Worm (Caenorhabditis elegans) whole organism, L2 larva: ENCODE data around the gene ZK795.3.

Experiments
- F13H6.1 ChIP-seq: sonication (generic microtip); optimal IDR thresholded peaks from 2 replicates; lab custom pipeline; 2016; ENCODE audit warnings: missing genetic modification characterization, missing compliant biosample characterization
- R02D3.7 ChIP-seq: fragments of 150-350 bp; optimal IDR thresholded peaks from 2 replicates; lab custom pipeline; 2014; ENCODE audit warnings: missing biosample characterization, missing genetic modification characterization
- ZK546.5 ChIP-seq: sonication (generic microtip); optimal IDR thresholded peaks from 2 replicates; lab custom pipeline; 2017; ENCODE audit warnings: missing biosample characterization, missing genetic modification characterization
- alr-1 ChIP-seq: fragments of 150-350 bp; optimal IDR thresholded peaks from 2 replicates; lab custom pipeline; 2014; ENCODE audit warnings: missing biosample characterization, missing genetic modification characterization
- blmp-1 ChIP-seq: sonication (generic microtip); optimal IDR thresholded peaks from 2 replicates; lab custom pipeline; 2017; ENCODE audit warnings: missing genetic modification characterization, mild to moderate bottlenecking, missing compliant biosample characterization, antibody characterized with exemption, moderate library complexity; ENCODE audit not compliant: insufficient read depth
- ceh-16 ChIP-seq: fragments of 150-350 bp; optimal IDR thresholded peaks from 2 replicates; lab custom pipeline; 2014; ENCODE audit warnings: missing biosample characterization, missing genetic modification characterization
- ceh-82 ChIP-seq: fragments of 150-350 bp; optimal IDR thresholded peaks from 2 replicates; lab custom pipeline; 2014; ENCODE audit warnings: missing biosample characterization, missing genetic modification characterization
- crh-2 ChIP-seq: sonication (generic microtip); optimal IDR thresholded peaks from 2 replicates; lab custom pipeline; 2017; ENCODE audit warnings: missing biosample characterization, missing genetic modification characterization
- dmd-4 ChIP-seq: sonication (generic microtip); optimal IDR thresholded peaks from 2 replicates; lab custom pipeline; 2017; ENCODE audit warnings: missing biosample characterization, missing genetic modification characterization
- egl-27 ChIP-seq: sonication (generic microtip); optimal IDR thresholded peaks from 3 replicates; lab custom pipeline; 2017; ENCODE audit warnings: missing biosample characterization, missing genetic modification reagents, missing genetic modification characterization
- elt-3 ChIP-seq: sonication (generic microtip); optimal IDR thresholded peaks from 2 replicates; lab custom pipeline; 2017; ENCODE audit warnings: missing biosample characterization, missing genetic modification characterization
- fos-1 ChIP-seq: fragments of 150-350 bp; optimal IDR thresholded peaks from 2 replicates; lab custom pipeline; 2014; ENCODE audit warnings: missing biosample characterization, missing genetic modification characterization
- lin-11 ChIP-seq: fragments of 150-350 bp; sonication (generic microtip); optimal IDR thresholded peaks from 2 replicates; lab custom pipeline; 2014; ENCODE audit warnings: missing biosample characterization, missing genetic modification characterization, inconsistent platforms, mixed read lengths
- lin-13 ChIP-seq: fragments of 150-350 bp; optimal IDR thresholded peaks from 2 replicates; lab custom pipeline; 2014; ENCODE audit warnings: missing biosample characterization, missing genetic modification reagents, missing genetic modification characterization
- lin-39 ChIP-seq: fragments of 150-350 bp; optimal IDR thresholded peaks from 2 replicates; lab custom pipeline; 2014; ENCODE audit warnings: missing biosample characterization, missing genetic modification reagents, missing genetic modification characterization
- mdl-1 ChIP-seq, 2 experiments: fragments of 150-350 bp in 1 of 2; sonication (generic microtip) in 1 of 2; optimal IDR thresholded peaks; 2 replicates each; lab custom pipeline; 2017; ENCODE audit warnings: missing biosample characterization in 2 of 2, missing genetic modification characterization in 2 of 2
- nhr-11 ChIP-seq: fragments of 150-350 bp; optimal IDR thresholded peaks from 2 replicates; lab custom pipeline; 2014; ENCODE audit warnings: missing biosample characterization, missing genetic modification characterization
- nhr-12 ChIP-seq: fragments of 150-350 bp; optimal IDR thresholded peaks from 2 replicates; lab custom pipeline; 2014; ENCODE audit warnings: missing biosample characterization, missing genetic modification characterization
- nhr-129 ChIP-seq: fragments of 150-350 bp; optimal IDR thresholded peaks from 2 replicates; lab custom pipeline; 2014; ENCODE audit warnings: missing biosample characterization, missing genetic modification characterization
- nhr-21 ChIP-seq: fragments of 150-350 bp; optimal IDR thresholded peaks from 2 replicates; lab custom pipeline; 2014; ENCODE audit warnings: missing biosample characterization, missing genetic modification characterization
- nhr-237 ChIP-seq: fragments of 150-350 bp; optimal IDR thresholded peaks from 2 replicates; lab custom pipeline; 2014; ENCODE audit warnings: missing biosample characterization, missing genetic modification characterization
- nhr-25 ChIP-seq: fragments of 150-350 bp; sonication (generic microtip); optimal IDR thresholded peaks from 3 replicates; lab custom pipeline; 2014; ENCODE audit warnings: missing biosample characterization, missing genetic modification characterization
- peb-1 ChIP-seq: fragments of 150-350 bp; optimal IDR thresholded peaks from 2 replicates; lab custom pipeline; 2014; ENCODE audit warnings: missing biosample characterization, missing genetic modification characterization
- sem-4 ChIP-seq: fragments of 150-350 bp; optimal IDR thresholded peaks from 2 replicates; lab custom pipeline; 2014; ENCODE audit warnings: missing biosample characterization, missing genetic modification reagents, missing genetic modification characterization
- sma-3 ChIP-seq: sonication (generic microtip); optimal IDR thresholded peaks from 2 replicates; lab custom pipeline; 2016; ENCODE audit warnings: missing genetic modification reagents, missing genetic modification characterization, missing compliant biosample characterization
- sma-9 ChIP-seq, 2 experiments: fragments of 150-350 bp in 1 of 2; sonication (generic microtip) in 1 of 2; optimal IDR thresholded peaks; 2 replicates each; lab custom pipeline; 2014 to 2016; ENCODE audit warnings: missing genetic modification characterization in 2 of 2, mild to moderate bottlenecking in 1 of 2, missing biosample characterization in 1 of 2, missing compliant biosample characterization in 1 of 2, missing genetic modification reagents in 1 of 2, moderate library complexity in 1 of 2
- unc-39 ChIP-seq: fragments of 150-350 bp; optimal IDR thresholded peaks from 2 replicates; lab custom pipeline; 2014; ENCODE audit warnings: missing biosample characterization, missing genetic modification characterization
- unc-55 ChIP-seq: fragments of 150-350 bp; sonication (generic microtip); optimal IDR thresholded peaks from 3 replicates; lab custom pipeline; 2014; ENCODE audit warnings: missing biosample characterization, missing genetic modification reagents, missing genetic modification characterization
- unc-62 ChIP-seq: fragments of 150-350 bp; optimal IDR thresholded peaks from 2 replicates; lab custom pipeline; 2014; ENCODE audit warnings: missing biosample characterization, missing genetic modification reagents, missing genetic modification characterization
- zag-1 ChIP-seq: fragments of 150-350 bp; optimal IDR thresholded peaks from 2 replicates; lab custom pipeline; 2014; ENCODE audit warnings: missing biosample characterization, missing genetic modification characterization
- ztf-1 ChIP-seq: fragments of 200-800 bp; sonication (Bioruptor generic); conservative IDR thresholded peaks from 2 replicates; pipeline ENCODE4 v1.3.6; 2022; ENCODE audit warnings: missing genetic modification characterization, missing compliant biosample characterization
- ztf-11 ChIP-seq: sonication (generic microtip); optimal IDR thresholded peaks from 2 replicates; lab custom pipeline; 2017; ENCODE audit warnings: missing biosample characterization, missing genetic modification characterization
- ztf-4 ChIP-seq: fragments of 150-350 bp; optimal IDR thresholded peaks from 2 replicates; lab custom pipeline; 2014; ENCODE audit warnings: missing biosample characterization, missing genetic modification characterization

Gene ZK795.3

DNA sequence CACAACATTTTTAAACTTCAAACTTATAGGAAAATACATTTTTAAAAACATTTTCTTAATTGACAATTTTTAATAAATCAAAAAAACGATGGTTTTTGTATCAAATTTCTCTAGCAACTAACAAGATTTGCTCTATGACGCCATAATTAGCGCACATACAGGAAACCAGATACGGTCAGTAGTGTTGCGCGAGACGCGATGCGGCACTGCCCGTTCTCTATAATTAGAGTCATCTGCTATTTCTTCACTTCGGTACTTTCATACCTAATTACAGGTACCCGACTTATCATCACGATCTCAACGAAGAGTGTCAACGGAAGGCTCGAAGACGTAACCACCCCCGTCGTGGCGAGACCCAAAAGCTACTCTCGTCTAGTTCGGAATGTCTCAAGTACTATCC, 14.5 kb upstream of the ZK795.3 start:
- no peak for TF ChIP-seq sma-9 (GFP tag; optimal IDR thresholded peaks at IDR 0.05; lab: Kevin White, UChicago)
- TF ChIP-seq sma-9 (tag; optimal IDR thresholded peaks at IDR 0.05; lab: Kevin White, UChicago) = no peak
- TF ChIP-seq elt-3 (tag; lab: Kevin White, UChicago) = no peak
- TF ChIP-seq mdl-1 (tag; optimal IDR thresholded peaks at IDR 0.05; lab: Kevin White, UChicago) = no peak
- no peak for TF ChIP-seq nhr-129 (tag; lab: Kevin White, UChicago)
- no peak for TF ChIP-seq sem-4 (tag; lab: Kevin White, UChicago)
- TF ChIP-seq unc-55 (GFP tag; lab: Kevin White, UChicago) = no peak
- TF ChIP-seq peb-1 (tag; lab: Kevin White, UChicago) = no peak
- no peak for TF ChIP-seq F13H6.1 (tag; lab: Kevin White, UChicago)
- TF ChIP-seq unc-62 (GFP tag; lab: Kevin White, UChicago) = no peak
- no peak for TF ChIP-seq fos-1 (tag; lab: Kevin White, UChicago)
- TF ChIP-seq lin-39 (tag; lab: Kevin White, UChicago) = no peak
- TF ChIP-seq unc-39 (tag; lab: Kevin White, UChicago) = no peak
- no peak for TF ChIP-seq nhr-21 (tag; lab: Kevin White, UChicago)
- TF ChIP-seq nhr-25 (tag; lab: Kevin White, UChicago) = no peak
- TF ChIP-seq nhr-237 (tag; lab: Kevin White, UChicago) = no peak
- TF ChIP-seq ztf-1 = no peak
- TF ChIP-seq ceh-82 (tag; lab: Kevin White, UChicago) = no peak
- no peak for TF ChIP-seq lin-13 (GFP tag; lab: Kevin White, UChicago)

DNA sequence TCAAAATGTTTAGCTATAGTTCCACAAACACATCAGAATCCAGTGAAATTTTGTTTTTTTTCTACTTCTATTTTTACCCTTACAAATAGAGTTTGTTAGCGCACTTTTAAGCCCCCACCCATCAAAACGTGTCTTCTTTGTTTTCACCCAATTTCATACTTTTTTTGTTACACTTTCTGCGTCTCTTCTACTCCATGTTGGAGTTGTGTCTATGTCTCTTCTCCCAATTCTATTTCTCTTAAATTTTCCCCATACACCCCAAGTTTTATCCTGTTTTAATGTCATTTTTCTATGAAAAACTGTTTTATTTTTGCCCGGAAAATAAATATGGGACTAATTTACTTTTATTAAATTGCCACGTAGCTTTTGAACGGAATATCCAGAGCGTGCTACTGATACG, 13.8 kb upstream of the ZK795.3 start:
- TF ChIP-seq dmd-4 (tag; lab: Kevin White, UChicago) = no peak
- peak; percentile 50 for TF ChIP-seq unc-55 (GFP tag; lab: Kevin White, UChicago)
- TF ChIP-seq crh-2 (tag; lab: Kevin White, UChicago) = peak; percentile 24
- TF ChIP-seq peb-1 (tag; lab: Kevin White, UChicago) = no peak
- no peak for TF ChIP-seq sem-4 (tag; lab: Kevin White, UChicago)
- TF ChIP-seq, all 48 proteins: peak for 2

- TF ChIP-seq ztf-4 (tag; lab: Kevin White, UChicago) (no peak), nhr-237 (tag; lab: Kevin White, UChicago) (no peak), lin-11 (tag; lab: Kevin White, UChicago) (no peak), ztf-11 (tag; lab: Kevin White, UChicago) (no peak), unc-55 (GFP tag; lab: Kevin White, UChicago) (no peak), blmp-1 (tag; lab: Kevin White, UChicago) (no peak)
These were observed 13.3 kb upstream of the ZK795.3 start for ce11 chrIV:12545902-12546301.

ce11 chrIV:12547824-12548223, 11.3 kb upstream of the ZK795.3 start, which contains the start of gene ipmk-1:
Gene ipmk-1, plus strand, starts transcription at chrIV:12548124.
- no peak for TF ChIP-seq ztf-1
- no peak for TF ChIP-seq zag-1 (tag; lab: Kevin White, UChicago)
- TF ChIP-seq sma-3 (GFP tag; lab: Kevin White, UChicago) = no peak
- TF ChIP-seq nhr-129 (tag; lab: Kevin White, UChicago) = no peak
- TF ChIP-seq lin-39 (tag; lab: Kevin White, UChicago) = no peak
- TF ChIP-seq nhr-12 (tag; lab: Kevin White, UChicago) = no peak

ce11 chrIV:12549014-12549413, 10.2 kb upstream of the ZK795.3 start:
- no peak for TF ChIP-seq R02D3.7 (tag; lab: Kevin White, UChicago)
- TF ChIP-seq alr-1 (tag; lab: Kevin White, UChicago) = no peak
- TF ChIP-seq sma-3 (GFP tag; lab: Kevin White, UChicago) = no peak
- TF ChIP-seq ZK546.5 (tag; lab: Kevin White, UChicago) = no peak
- TF ChIP-seq egl-27 = no peak

DNA sequence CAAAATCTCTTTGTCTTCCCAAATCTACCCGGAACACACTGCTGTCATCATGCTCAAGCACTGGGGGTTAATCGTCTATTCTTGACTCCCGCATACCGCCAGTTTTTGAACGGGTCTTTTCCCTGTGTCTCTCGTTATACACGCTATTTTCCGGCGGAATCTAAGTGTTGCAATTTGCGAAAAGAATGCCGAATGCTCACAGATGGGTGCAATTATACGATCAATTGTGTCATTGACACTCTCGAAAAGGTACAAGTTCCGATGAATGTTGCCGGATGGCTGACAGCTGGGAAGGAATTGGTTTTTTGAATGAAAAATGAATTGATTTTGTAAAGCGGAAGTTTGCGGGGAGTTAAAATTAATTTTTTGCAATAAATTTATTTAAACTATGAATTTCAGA, 7.2 kb upstream of the ZK795.3 start:
- TF ChIP-seq nhr-237 (tag; lab: Kevin White, UChicago) (no peak), crh-2 (tag; lab: Kevin White, UChicago) (no peak), ztf-11 (tag; lab: Kevin White, UChicago) (no peak), nhr-129 (tag; lab: Kevin White, UChicago) (no peak), nhr-21 (tag; lab: Kevin White, UChicago) (no peak), ztf-4 (tag; lab: Kevin White, UChicago) (no peak), nhr-25 (tag; lab: Kevin White, UChicago) (no peak), lin-11 (tag; lab: Kevin White, UChicago) (no peak), elt-3 (tag; lab: Kevin White, UChicago) (no peak), sma-3 (GFP tag; lab: Kevin White, UChicago) (no peak), unc-39 (tag; lab: Kevin White, UChicago) (no peak), nhr-11 (tag; lab: Kevin White, UChicago) (no peak), ceh-16 (tag; lab: Kevin White, UChicago) (no peak), fos-1 (tag; lab: Kevin White, UChicago) (no peak)
- TF ChIP-seq, all 48 proteins: peak for 0
